5 worm cellular contexts compared by ENCODE assay signal in the genomic region with DNA sequence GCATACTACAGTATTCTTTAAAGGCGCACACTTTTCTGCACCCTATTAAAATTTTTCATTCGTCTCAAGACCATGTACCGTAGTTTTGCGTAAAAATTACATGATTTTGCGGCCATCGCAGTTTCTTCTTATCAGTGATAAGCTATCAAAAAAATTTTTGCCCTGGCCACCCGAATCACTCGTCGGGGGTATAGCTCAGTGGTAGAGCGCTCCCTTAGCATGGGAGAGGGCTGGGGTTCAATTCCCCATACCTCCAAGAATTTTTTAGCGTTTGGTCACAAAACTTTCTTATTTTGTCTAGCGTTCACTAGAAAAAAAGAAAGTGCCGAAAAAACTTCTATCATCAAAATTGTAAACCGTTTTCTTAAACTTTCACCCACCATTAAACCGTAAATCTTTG.
TF ChIP-seq lines count a peak whose summit lies in the region.

No protein-coding gene starts in this region.

TF ChIP-seq in whole organism, L1 larva, 84 proteins besides CTCF, POLR2A, EP300 and RAD21:
- TF ChIP-seq fos-1 (tag; optimal IDR thresholded peaks at IDR 0.05; lab: Kevin White, UChicago), result no peak
- peak; percentile 39 for TF ChIP-seq elt-2 (tag; optimal IDR thresholded peaks at IDR 0.05; lab: Kevin White, UChicago)
- no peak for TF ChIP-seq dpl-1 (GFP tag; optimal IDR thresholded peaks at IDR 0.05; lab: Kevin White, UChicago)

TF ChIP-seq in whole organism, L3 larva, 47 proteins besides CTCF, POLR2A, EP300 and RAD21:
- TF ChIP-seq nhr-237 (tag; optimal IDR thresholded peaks at IDR 0.05; lab: Kevin White, UChicago) (no peak), elt-2 (tag; optimal IDR thresholded peaks at IDR 0.05; lab: Kevin White, UChicago) (peak; percentile 58), ama-1 (optimal IDR thresholded peaks at IDR 0.05; lab: Kevin White, UChicago) (no peak), nhr-23 (tag; optimal IDR thresholded peaks at IDR 0.05; lab: Kevin White, UChicago) (no peak), ceh-9 (tag; optimal IDR thresholded peaks at IDR 0.05; lab: Kevin White, UChicago) (no peak), hmg-11 (tag; optimal IDR thresholded peaks at IDR 0.05; lab: Kevin White, UChicago) (no peak), lsy-12 (tag; optimal IDR thresholded peaks at IDR 0.05; lab: Kevin White, UChicago) (peak; percentile 24), unc-39 (tag; optimal IDR thresholded peaks at IDR 0.05; lab: Kevin White, UChicago) (no peak)

TF ChIP-seq in whole organism, L4 larva, 104 proteins besides CTCF, POLR2A, EP300 and RAD21 (continues in another document):
- TF ChIP-seq nhr-102 (tag; optimal IDR thresholded peaks at IDR 0.05; lab: Kevin White, UChicago), result no peak
- 0 out of 2 replicates have a peak, but pooled peaks have one; percentile 9 for TF ChIP-seq php-3 (GFP tag; IDR thresholded peaks at IDR 0.05; lab: Robert Waterston, UW)
- TF ChIP-seq arid-1 (GFP tag; conservative IDR thresholded peaks at IDR 0.05; lab: Robert Waterston, UW), result 0 out of 2 replicates have a peak, but pooled peaks have one; percentile 12
- peak; percentile 75 for TF ChIP-seq lim-7 (GFP tag; IDR thresholded peaks at IDR 0.05; lab: Robert Waterston, UW)
- peak; percentile 57; the same call in 1 of the 2 replicates for TF ChIP-seq pha-4 (GFP tag; IDR thresholded peaks at IDR 0.05; lab: Robert Waterston, UW)
- TF ChIP-seq pha-4 (tag; optimal IDR thresholded peaks at IDR 0.05; lab: Kevin White, UChicago), result no peak
- TF ChIP-seq snpc-1.2 (GFP tag; IDR thresholded peaks at IDR 0.05; lab: Robert Waterston, UW), result 0 out of 2 replicates have a peak, but pooled peaks have one; percentile 9
- peak; percentile 38; the same call in 1 of the 2 replicates for TF ChIP-seq ceh-44 (GFP tag; IDR thresholded peaks at IDR 0.05; lab: Robert Waterston, UW)
- peak; percentile 45; the same call in 1 of the 2 replicates for TF ChIP-seq vab-7 (GFP tag; IDR thresholded peaks at IDR 0.05; lab: Robert Waterston, UW)
- TF ChIP-seq ceh-82 (tag; optimal IDR thresholded peaks at IDR 0.05; lab: Kevin White, UChicago), result no peak
- TF ChIP-seq ctbp-1 (GFP tag; IDR thresholded peaks at IDR 0.05; lab: Robert Waterston, UW), result no peak
- TF ChIP-seq mes-2 (tag; optimal IDR thresholded peaks at IDR 0.05; lab: Kevin White, UChicago; ENCODE audit: poor library complexity, severe bottlenecking), result peak; percentile 6
- no peak for TF ChIP-seq F44E2.7 (GFP tag; IDR thresholded peaks at IDR 0.05; lab: Robert Waterston, UW)
- peak; percentile 65 for TF ChIP-seq F26F4.8 (GFP tag; conservative IDR thresholded peaks at IDR 0.05; lab: Robert Waterston, UW)
- no peak for TF ChIP-seq ceh-20 (GFP tag; IDR thresholded peaks at IDR 0.05; lab: Robert Waterston, UW)
- no peak for TF ChIP-seq hlh-30 (tag; optimal IDR thresholded peaks at IDR 0.05; lab: Kevin White, UChicago; ENCODE audit: insufficient read depth)
- TF ChIP-seq pqm-1 (tag; optimal IDR thresholded peaks at IDR 0.05; lab: Kevin White, UChicago), result no peak
- no peak for TF ChIP-seq nhr-77 (tag; optimal IDR thresholded peaks at IDR 0.05; lab: Kevin White, UChicago)
- 0 out of 2 replicates have a peak, but pooled peaks have one; percentile 12 for TF ChIP-seq hmg-1.1 (GFP tag; IDR thresholded peaks at IDR 0.05; lab: Robert Waterston, UW)
- peak; percentile 37; the same call in 1 of the 2 replicates for TF ChIP-seq tra-1 (GFP tag; IDR thresholded peaks at IDR 0.05; lab: Robert Waterston, UW)
- peak; percentile 9 for TF ChIP-seq hlh-11 (tag; optimal IDR thresholded peaks at IDR 0.05; lab: Kevin White, UChicago)
- peak; percentile 56 for TF ChIP-seq nhr-111 (GFP tag; optimal IDR thresholded peaks at IDR 0.05; lab: Kevin White, UChicago)
- no peak for TF ChIP-seq mdt-29 (GFP tag; IDR thresholded peaks at IDR 0.05; lab: Robert Waterston, UW)

TF ChIP-seq in whole organism, late embryonic, 69 proteins besides CTCF, POLR2A, EP300 and RAD21:
- TF ChIP-seq T23F11.4 (GFP tag; optimal IDR thresholded peaks at IDR 0.05; lab: Kevin White, UChicago), result no peak
- TF ChIP-seq ceh-14 (tag; optimal IDR thresholded peaks at IDR 0.05; lab: Kevin White, UChicago), result no peak
- TF ChIP-seq elt-2 (tag; optimal IDR thresholded peaks at IDR 0.05; lab: Kevin White, UChicago), result peak; percentile 71

TF ChIP-seq in whole organism, young adult, 124 proteins besides CTCF, POLR2A, EP300 and RAD21 (continues in another document):
- TF ChIP-seq lag-1 (GFP tag; IDR thresholded peaks at IDR 0.05; lab: Robert Waterston, UW) (no peak), B0261.1 (tag; optimal IDR thresholded peaks at IDR 0.05; lab: Kevin White, UChicago) (peak; percentile 73), let-526 (GFP tag; IDR thresholded peaks at IDR 0.05; lab: Robert Waterston, UW) (no peak), sdz-38 (tag; optimal IDR thresholded peaks at IDR 0.05; lab: Kevin White, UChicago) (no peak), snpc-3.4 (tag; optimal IDR thresholded peaks at IDR 0.05; lab: Kevin White, UChicago) (peak; percentile 51), B0336.3 (GFP tag; IDR thresholded peaks at IDR 0.05; lab: Robert Waterston, UW) (0 out of 2 replicates have a peak, but pooled peaks have one; percentile 22), nfyb-1 (GFP tag; IDR thresholded peaks at IDR 0.05; lab: Robert Waterston, UW) (peak; percentile 59; the same call in 1 of the 2 replicates), hmg-20 (GFP tag; IDR thresholded peaks at IDR 0.05; lab: Robert Waterston, UW) (no peak), attf-5 (GFP tag; optimal IDR thresholded peaks at IDR 0.05; lab: Kevin White, UChicago) (peak; percentile 7), xnd-1 (tag; optimal IDR thresholded peaks at IDR 0.05; lab: Kevin White, UChicago) (peak; percentile 17), let-607 (tag; optimal IDR thresholded peaks at IDR 0.05; lab: Kevin White, UChicago) (no peak), madf-6 (GFP tag; IDR thresholded peaks at IDR 0.05; lab: Robert Waterston, UW) (peak; percentile 42; the same call in 1 of the 2 replicates), ceh-100 (GFP tag; IDR thresholded peaks at IDR 0.05; lab: Robert Waterston, UW) (0 out of 2 replicates have a peak, but pooled peaks have one; percentile 18), F10E7.11 (tag; optimal IDR thresholded peaks at IDR 0.05; lab: Kevin White, UChicago) (no peak), dox-1 (GFP tag; IDR thresholded peaks at IDR 0.05; lab: Robert Waterston, UW) (peak; percentile 25; the same call in 1 of the 2 replicates), ets-4 (GFP tag; optimal IDR thresholded peaks at IDR 0.05; lab: Kevin White, UChicago) (no peak), ceh-27 (GFP tag; optimal IDR thresholded peaks at IDR 0.05; lab: Kevin White, UChicago) (no peak), die-1 (tag; optimal IDR thresholded peaks at IDR 0.05; lab: Kevin White, UChicago) (peak; percentile 67), lir-1 (GFP tag; conservative IDR thresholded peaks at IDR 0.05; lab: Robert Waterston, UW) (no peak), F37B4.10 (GFP tag; IDR thresholded peaks at IDR 0.05; lab: Robert Waterston, UW) (no peak), ama-1 (optimal IDR thresholded peaks at IDR 0.05; lab: Kevin White, UChicago) (no peak), ama-1 (GFP tag; optimal IDR thresholded peaks at IDR 0.05; lab: Kevin White, UChicago) (peak in 1 of 2 experiments; percentile 12), zim-3 (tag; optimal IDR thresholded peaks at IDR 0.05; lab: Kevin White, UChicago) (no peak), lin-26 (GFP tag; IDR thresholded peaks at IDR 0.05; lab: Robert Waterston, UW) (peak; percentile 77), nhr-80 (tag; optimal IDR thresholded peaks at IDR 0.05; lab: Kevin White, UChicago) (peak; percentile 36), F52B5.7 (tag; optimal IDR thresholded peaks at IDR 0.05; lab: Kevin White, UChicago) (no peak), ztf-18 (tag; optimal IDR thresholded peaks at IDR 0.05; lab: Kevin White, UChicago) (peak; percentile 25), snpc-1.3 (tag; optimal IDR thresholded peaks at IDR 0.05; lab: Kevin White, UChicago; ENCODE audit: insufficient read depth) (peak; percentile 16), mel-28 (tag; optimal IDR thresholded peaks at IDR 0.05; lab: Kevin White, UChicago; ENCODE audit: borderline replicate concordance) (no peak), him-1 (tag; optimal IDR thresholded peaks at IDR 0.05; lab: Kevin White, UChicago) (no peak), nfya-2 (GFP tag; IDR thresholded peaks at IDR 0.05; lab: Robert Waterston, UW) (no peak), B0019.2 (GFP tag; conservative IDR thresholded peaks at IDR 0.05; lab: Robert Waterston, UW) (no peak), Y56A3A.18 (GFP tag; IDR thresholded peaks at IDR 0.05; lab: Robert Waterston, UW) (peak; percentile 33; the same call in 1 of the 2 replicates), egl-44 (GFP tag; IDR thresholded peaks at IDR 0.05; lab: Robert Waterston, UW) (0 out of 2 replicates have a peak, but pooled peaks have one; percentile 22), lin-54 (GFP tag; optimal IDR thresholded peaks at IDR 0.05; lab: Kevin White, UChicago) (no peak), ceh-91 (GFP tag; IDR thresholded peaks at IDR 0.05; lab: Robert Waterston, UW) (0 out of 2 replicates have a peak, but pooled peaks have one; percentile 27), ztf-25 (GFP tag; IDR thresholded peaks at IDR 0.05; lab: Robert Waterston, UW) (no peak), T26A5.8 (tag; optimal IDR thresholded peaks at IDR 0.05; lab: Kevin White, UChicago) (no peak), repo-1 (tag; optimal IDR thresholded peaks at IDR 0.05; lab: Kevin White, UChicago) (peak; percentile 23), Y95B8A.8 (GFP tag; IDR thresholded peaks at IDR 0.05; lab: Robert Waterston, UW) (no peak), D2030.7 (GFP tag; IDR thresholded peaks at IDR 0.05; lab: Robert Waterston, UW) (peak; percentile 17; the same call in 1 of the 2 replicates), lin-35 (GFP tag; optimal IDR thresholded peaks at IDR 0.05; lab: Kevin White, UChicago) (no peak), C06A6.2 (GFP tag; conservative IDR thresholded peaks at IDR 0.05; lab: Robert Waterston, UW) (no peak), mxl-1 (tag; optimal IDR thresholded peaks at IDR 0.05; lab: Kevin White, UChicago) (no peak), lsy-27 (tag; optimal IDR thresholded peaks at IDR 0.05; lab: Kevin White, UChicago; ENCODE audit: borderline replicate concordance, insufficient read depth) (no peak), aptf-3 (GFP tag; IDR thresholded peaks at IDR 0.05; lab: Robert Waterston, UW) (no peak), ztf-26 (tag; optimal IDR thresholded peaks at IDR 0.05; lab: Kevin White, UChicago) (no peak), Y53G8AR.9 (GFP tag; conservative IDR thresholded peaks at IDR 0.05; lab: Robert Waterston, UW) (no peak), athp-1 (tag; optimal IDR thresholded peaks at IDR 0.05; lab: Kevin White, UChicago) (no peak), lsl-1 (GFP tag; optimal IDR thresholded peaks at IDR 0.05; lab: Kevin White, UChicago) (peak; percentile 58), nhr-90 (tag; optimal IDR thresholded peaks at IDR 0.05; lab: Kevin White, UChicago) (peak; percentile 46)
